Worm (Caenorhabditis elegans) whole organism, early embryonic: ENCODE measurements around the gene Y69A2AR.1.
A peak's percentile ranks its signal among the peaks of the same experiment; 100 is the strongest.

Experiments used
- B0310.2 ChIP-seq: sonication (generic microtip); optimal IDR thresholded peaks from 2 replicates; lab custom pipeline; 2016; ENCODE audit warnings: mild to moderate bottlenecking, missing genetic modification characterization, missing compliant biosample characterization
- F13C5.2 ChIP-seq: sonication (generic microtip); optimal IDR thresholded peaks from 2 replicates; lab custom pipeline; 2017; ENCODE audit warnings: mild to moderate bottlenecking, missing genetic modification characterization, inconsistent platforms, missing compliant biosample characterization
- aly-1 ChIP-seq: sonication (generic microtip); optimal IDR thresholded peaks from 2 replicates; lab custom pipeline; 2016; ENCODE audit warnings: missing genetic modification characterization, missing compliant biosample characterization
- ama-1 ChIP-seq: fragments of 150-350 bp; optimal IDR thresholded peaks from 2 replicates; lab custom pipeline; 2014
- ceh-13 ChIP-seq: fragments of 200-800 bp; sonication (Bioruptor generic); optimal IDR thresholded peaks from 2 replicates; lab custom pipeline; 2018; ENCODE audit warnings: mild to moderate bottlenecking, missing genetic modification characterization, missing compliant biosample characterization
- ceh-36 ChIP-seq: sonication (generic microtip); optimal IDR thresholded peaks from 2 replicates; lab custom pipeline; 2016; ENCODE audit warnings: missing genetic modification characterization, inconsistent platforms, missing compliant biosample characterization
- ets-7 ChIP-seq: sonication (generic microtip); optimal IDR thresholded peaks from 2 replicates; lab custom pipeline; 2016; ENCODE audit warnings: missing genotype, missing genetic modification characterization, missing compliant biosample characterization
- flt-1 ChIP-seq: fragments of 200-800 bp; sonication (Bioruptor generic); IDR thresholded peaks from 2 replicates; pipeline ENCODE4 v1.3.6; 2022; ENCODE audit warnings: missing genetic modification characterization, missing compliant biosample characterization
- hmbx-1 ChIP-seq: sonication (generic microtip); optimal IDR thresholded peaks from 2 replicates; lab custom pipeline; 2016; ENCODE audit warnings: mild to moderate bottlenecking, missing genetic modification characterization, missing compliant biosample characterization
- hmg-4 ChIP-seq: fragments of 200-800 bp; sonication (Bioruptor generic); optimal IDR thresholded peaks from 2 replicates; lab custom pipeline; 2018; ENCODE audit warnings: mild to moderate bottlenecking, missing genetic modification characterization, missing compliant biosample characterization
- hnd-1 ChIP-seq: sonication (generic microtip); optimal IDR thresholded peaks from 2 replicates; lab custom pipeline; 2016; ENCODE audit warnings: missing genetic modification characterization, missing compliant biosample characterization
- pes-1 ChIP-seq: fragments of 200-800 bp; sonication (Bioruptor generic); IDR thresholded peaks from 2 replicates; pipeline ENCODE4 v1.3.6; 2022; ENCODE audit warnings: missing genetic modification reagents, missing genetic modification characterization, missing compliant biosample characterization
- scrt-1 ChIP-seq: fragments of 200-800 bp; sonication (Bioruptor generic); IDR thresholded peaks from 2 replicates; pipeline ENCODE4 v1.3.6; 2022; ENCODE audit warnings: missing genetic modification characterization, missing compliant biosample characterization
- sea-1 ChIP-seq: fragments of 200-800 bp; sonication (Bioruptor generic); conservative IDR thresholded peaks from 2 replicates; pipeline ENCODE4 v1.3.6; 2022; ENCODE audit warnings: missing genetic modification characterization, missing compliant biosample characterization
- tbx-11 ChIP-seq: fragments of 200-800 bp; sonication (Bioruptor generic); IDR thresholded peaks from 2 replicates; pipeline ENCODE4 v1.3.6; 2022; ENCODE audit warnings: missing genetic modification characterization, missing compliant biosample characterization
- tbx-37 ChIP-seq: fragments of 200-800 bp; sonication (Bioruptor generic); conservative IDR thresholded peaks from 2 replicates; pipeline ENCODE4 v1.3.6; 2022; ENCODE audit warnings: missing genetic modification reagents, missing genetic modification characterization, missing compliant biosample characterization
- tra-4 ChIP-seq: sonication (generic microtip); optimal IDR thresholded peaks from 2 replicates; lab custom pipeline; 2017; ENCODE audit warnings: missing genetic modification characterization, missing compliant biosample characterization

Y69A2AR.1 gene

DNA sequence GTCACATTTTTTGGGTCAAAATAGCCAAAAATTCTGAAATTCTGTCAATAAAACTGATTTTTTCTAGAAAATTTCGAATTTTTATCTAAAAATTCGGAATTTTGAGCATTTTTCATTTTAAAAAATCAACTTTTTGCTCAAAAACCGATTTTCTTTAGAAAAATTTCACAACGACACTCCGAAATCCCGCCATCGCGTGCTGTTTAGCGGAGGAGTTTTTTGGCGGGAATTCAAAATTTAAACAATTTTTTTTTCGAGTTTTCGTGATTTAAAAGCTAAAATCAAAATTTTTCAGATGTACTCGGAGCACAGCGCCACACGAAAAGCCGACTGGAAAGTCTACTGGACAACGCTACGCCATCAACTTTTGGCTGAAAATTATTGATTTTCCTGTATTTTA lies 10.8 kb downstream of the Y69A2AR.1 start:
- TF ChIP-seq ceh-13 (GFP tag; lab: Kevin White, UChicago) (no peak), hnd-1 (tag; lab: Kevin White, UChicago) (no peak), F13C5.2 (tag; lab: Kevin White, UChicago) (no peak), aly-1 (tag; lab: Kevin White, UChicago) (no peak), ama-1 (lab: Kevin White, UChicago) (no peak), sea-1 (GFP tag; lab: Robert Waterston, UW) (no peak), ets-7 (tag; lab: Kevin White, UChicago) (no peak), tbx-11 (no peak), hmbx-1 (no peak), pes-1 (GFP tag; lab: Robert Waterston, UW) (no peak), scrt-1 (GFP tag; lab: Robert Waterston, UW) (no peak), tra-4 (tag; lab: Kevin White, UChicago) (no peak), flt-1 (GFP tag; lab: Robert Waterston, UW) (no peak), tbx-37 (GFP tag; lab: Robert Waterston, UW) (no peak)

DNA sequence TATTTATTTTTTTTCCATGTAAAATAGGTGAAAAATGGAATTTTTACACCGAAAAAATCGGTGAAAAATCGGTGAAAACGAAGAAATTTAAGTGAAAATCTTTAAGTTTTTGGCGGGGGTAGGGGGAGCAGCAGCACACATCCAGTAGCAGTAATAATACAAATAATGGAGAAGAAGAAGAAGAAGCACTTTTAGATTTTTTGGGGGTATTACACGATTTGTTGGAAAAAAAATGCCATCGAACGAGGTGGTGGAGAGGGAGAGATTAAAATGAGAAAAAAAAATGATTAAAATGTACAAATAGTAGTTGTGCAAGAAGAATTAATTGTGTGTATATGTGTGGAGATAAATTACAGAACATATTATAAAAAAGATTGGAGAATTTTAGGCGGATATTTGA lies 11.3 kb downstream of the Y69A2AR.1 start:
- TF ChIP-seq aly-1 (tag; lab: Kevin White, UChicago) (no peak), tbx-37 (GFP tag; lab: Robert Waterston, UW) (no peak), F13C5.2 (tag; lab: Kevin White, UChicago) (no peak), ceh-36 (no peak), sea-1 (GFP tag; lab: Robert Waterston, UW) (no peak), tbx-11 (no peak)

DNA sequence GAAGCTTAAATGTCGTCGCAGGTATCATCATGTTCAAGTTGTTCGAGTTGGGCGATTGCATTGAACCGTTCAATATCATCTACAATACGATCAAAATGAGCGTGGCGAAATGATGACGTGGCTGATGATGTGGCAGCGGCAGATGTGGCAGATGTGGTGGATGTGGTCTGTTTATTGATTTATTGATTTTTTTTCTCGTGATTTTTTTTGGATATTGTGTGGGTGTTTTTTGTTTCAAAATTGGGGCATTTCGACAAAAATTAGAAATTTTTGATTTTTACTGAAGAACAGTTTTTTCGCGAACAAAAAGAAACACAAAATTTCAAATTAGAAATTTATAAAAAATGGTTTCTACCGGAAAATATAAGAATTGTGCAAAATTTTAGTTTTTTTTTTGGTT lies 13.4 kb downstream of the Y69A2AR.1 start:
- no peak for TF ChIP-seq ama-1 (lab: Kevin White, UChicago)
- TF ChIP-seq B0310.2 (tag; lab: Kevin White, UChicago): no peak
- TF ChIP-seq ceh-36: no peak
- TF ChIP-seq pes-1 (GFP tag; lab: Robert Waterston, UW): no peak
- TF ChIP-seq flt-1 (GFP tag; lab: Robert Waterston, UW): no peak
- TF ChIP-seq sea-1 (GFP tag; lab: Robert Waterston, UW): no peak
- no peak for TF ChIP-seq scrt-1 (GFP tag; lab: Robert Waterston, UW)
- TF ChIP-seq ets-7 (tag; lab: Kevin White, UChicago): no peak
- no peak for TF ChIP-seq hnd-1 (tag; lab: Kevin White, UChicago)

DNA sequence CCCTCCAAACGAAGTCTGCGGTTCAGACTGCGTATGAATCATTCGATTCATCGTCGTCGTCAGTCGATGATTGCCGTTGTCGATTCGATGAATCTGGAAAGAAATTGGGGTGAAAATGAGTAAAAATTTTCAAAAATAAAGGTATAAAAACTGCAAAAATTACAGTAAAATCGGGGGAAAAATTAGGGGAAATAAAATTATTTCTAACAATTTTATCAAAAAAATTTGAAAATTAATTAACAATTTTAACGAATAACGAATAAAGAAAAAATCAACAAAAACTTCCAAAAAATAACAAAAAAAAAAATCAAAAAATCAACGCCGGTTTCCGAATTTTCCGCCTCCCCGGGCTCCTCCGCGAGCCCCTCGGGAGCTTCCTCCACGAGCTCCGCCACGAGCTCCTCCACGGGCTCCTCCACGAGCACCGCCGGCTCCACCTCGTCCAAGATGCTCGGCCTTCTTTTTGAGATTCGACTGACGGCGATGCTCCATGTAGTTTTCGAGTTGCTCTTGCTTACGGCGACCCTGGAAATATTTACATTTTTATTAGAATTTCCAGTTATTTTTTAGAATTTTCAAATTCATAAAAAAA lies 22.0 kb downstream of the Y69A2AR.1 start, which contains the start of gene egrh-3:
TSS of gene egrh-3 (minus strand) at position 51 of the 592 bp plus-strand sequence.
- TF ChIP-seq sea-1 (GFP tag; lab: Robert Waterston, UW) (no peak), pes-1 (GFP tag; lab: Robert Waterston, UW) (no peak), hmg-4 (no peak), F13C5.2 (tag; lab: Kevin White, UChicago) (no peak), flt-1 (GFP tag; lab: Robert Waterston, UW) (no peak), hmbx-1 (no peak), ama-1 (lab: Kevin White, UChicago) (no peak), ets-7 (tag; lab: Kevin White, UChicago) (no peak), scrt-1 (GFP tag; lab: Robert Waterston, UW) (no peak), ceh-36 (no peak)

DNA sequence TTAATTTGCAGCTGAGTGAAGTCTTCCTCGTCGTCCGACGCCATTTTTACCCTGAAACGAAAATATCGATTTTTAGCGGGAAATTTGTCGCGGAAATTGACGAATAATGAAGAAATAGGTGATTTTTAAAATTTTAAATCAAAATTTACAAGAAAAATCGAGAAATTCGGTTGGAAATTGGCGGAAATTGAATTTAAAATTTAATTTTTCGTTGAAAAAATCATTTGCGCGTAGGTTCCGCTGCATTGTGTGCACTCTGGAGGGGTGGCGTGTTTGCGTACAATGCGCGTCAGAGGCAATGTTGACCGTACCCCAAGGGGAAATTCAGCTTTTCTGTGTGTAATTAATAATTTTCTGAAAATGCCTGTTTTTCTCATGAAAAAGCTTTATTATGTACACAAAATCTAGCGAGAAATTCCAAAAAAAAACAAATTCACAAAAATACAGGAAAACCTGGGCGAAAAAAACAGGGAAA lies 37.1 kb downstream of the Y69A2AR.1 start, which contains the start of gene Y94H6A.5:
TSS of gene Y94H6A.5 (minus strand) at position 51 of the 475 bp plus-strand sequence.
- TF ChIP-seq sea-1 (GFP tag; lab: Robert Waterston, UW) (no peak), hnd-1 (tag; lab: Kevin White, UChicago) (no peak), ets-7 (tag; lab: Kevin White, UChicago) (no peak), ceh-36 (no peak), B0310.2 (tag; lab: Kevin White, UChicago) (no peak), F13C5.2 (tag; lab: Kevin White, UChicago) (peak; percentile 51), aly-1 (tag; lab: Kevin White, UChicago) (no peak)

DNA sequence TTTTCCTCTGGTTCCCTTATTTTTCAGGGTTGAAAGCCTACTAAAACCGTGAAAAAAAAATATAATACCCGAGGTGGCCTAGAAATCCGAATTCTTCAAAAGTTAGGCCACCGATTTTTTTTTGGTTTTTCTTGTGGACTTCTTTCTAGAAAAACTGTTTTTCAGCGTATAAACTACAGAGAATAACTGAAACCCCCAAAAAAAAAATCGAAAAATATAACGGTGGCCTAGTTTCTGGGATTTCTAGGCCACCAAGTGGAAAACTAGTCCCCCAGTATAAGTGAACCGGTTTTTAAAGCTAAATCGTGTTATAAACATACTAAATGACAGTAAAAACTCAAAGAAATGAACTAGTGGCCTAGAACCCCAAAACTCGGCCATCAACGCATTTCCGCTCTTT lies 38.8 kb downstream of the Y69A2AR.1 start:
- TF ChIP-seq sea-1 (GFP tag; lab: Robert Waterston, UW): no peak
- no peak for TF ChIP-seq B0310.2 (tag; lab: Kevin White, UChicago)
- no peak for TF ChIP-seq ama-1 (lab: Kevin White, UChicago)
- TF ChIP-seq tra-4 (tag; lab: Kevin White, UChicago): no peak
- no peak for TF ChIP-seq F13C5.2 (tag; lab: Kevin White, UChicago)
- TF ChIP-seq ets-7 (tag; lab: Kevin White, UChicago): no peak
- TF ChIP-seq ceh-13 (GFP tag; lab: Kevin White, UChicago): no peak
- TF ChIP-seq hmg-4: no peak
- TF ChIP-seq tbx-11: no peak
- TF ChIP-seq ceh-36: no peak
- TF ChIP-seq aly-1 (tag; lab: Kevin White, UChicago): no peak
- no peak for TF ChIP-seq flt-1 (GFP tag; lab: Robert Waterston, UW)
- no peak for TF ChIP-seq hnd-1 (tag; lab: Kevin White, UChicago)
- no peak for TF ChIP-seq tbx-37 (GFP tag; lab: Robert Waterston, UW)
- TF ChIP-seq pes-1 (GFP tag; lab: Robert Waterston, UW): no peak
- no peak for TF ChIP-seq hmbx-1
- no peak for TF ChIP-seq scrt-1 (GFP tag; lab: Robert Waterston, UW)

DNA sequence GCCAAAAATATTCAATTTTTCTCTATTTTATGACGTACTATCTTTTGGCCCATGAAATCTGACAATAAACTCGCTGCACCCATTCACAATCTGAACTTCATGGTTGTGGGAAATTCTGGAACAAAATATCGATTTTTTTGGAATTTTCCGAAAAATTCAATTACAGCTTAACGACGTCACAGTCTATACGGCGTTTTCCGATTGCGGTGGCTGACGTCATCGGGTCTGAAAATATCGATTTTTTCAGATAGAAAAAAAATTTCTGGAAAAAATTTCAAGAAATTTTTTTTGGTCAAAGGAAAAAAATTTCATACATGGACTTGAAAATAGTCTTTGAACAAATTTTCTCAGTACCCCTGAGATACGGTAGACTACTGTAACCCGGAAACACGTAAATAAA lies 40.2 kb downstream of the Y69A2AR.1 start, which contains the start of gene ubc-8:
TSS of gene ubc-8 (minus strand) at position 227 of the 400 bp plus-strand sequence.
- no peak for TF ChIP-seq hmbx-1
